Fruit fly (Drosophila melanogaster): ENCODE results near the gene PIG-K.

Gene PIG-K

dm6 chrX:2001057-2001456 is 8.1 kb downstream of the PIG-K start:
- no peak for TF ChIP-seq CG32772 (GFP tag; IDR thresholded peaks at IDR 0.05)
- TF ChIP-seq Med (GFP tag) = peak; percentile 38
- no peak for TF ChIP-seq en (GFP tag; optimal IDR thresholded peaks at IDR 0.05)
- TF ChIP-seq Ets65A (GFP tag) = peak; percentile 52

DNA sequence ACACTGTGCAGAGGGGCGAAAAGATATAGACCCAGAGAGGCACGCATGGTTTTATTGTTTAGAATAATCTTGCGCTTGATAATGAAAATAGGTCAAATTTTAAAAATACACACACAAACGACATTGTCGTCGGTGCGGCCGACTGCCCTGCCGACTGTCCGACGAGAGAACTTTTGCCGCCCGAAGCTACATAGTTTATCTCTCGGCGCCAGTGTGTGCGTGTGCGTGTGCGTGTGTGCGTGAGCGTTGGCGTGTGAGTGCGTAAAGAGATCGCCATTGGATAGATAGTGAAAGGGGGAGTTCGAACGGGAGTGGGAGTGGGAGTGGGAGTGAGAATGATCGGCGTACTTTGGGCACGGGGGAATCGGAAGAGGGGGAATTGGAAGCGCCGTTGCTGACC is 13.5 kb downstream of the PIG-K start:
- TF ChIP-seq Nf-YA (GFP tag; IDR thresholded peaks at IDR 0.05) = peak; percentile 17; the same call in 1 of the 2 replicates
- TF ChIP-seq CG11085 (GFP tag; IDR thresholded peaks at IDR 0.05) = no peak
- TF ChIP-seq Atf6 (GFP tag; IDR thresholded peaks at IDR 0.05) = no peak
- no peak for TF ChIP-seq Bdp1 (GFP tag; optimal IDR thresholded peaks at IDR 0.05)
- TF ChIP-seq Deaf1 (tag; optimal IDR thresholded peaks at IDR 0.05) = peak; percentile 98
- TF ChIP-seq Med (GFP tag) = peak; percentile 73
- no peak for TF ChIP-seq MTF-1 (GFP tag; optimal IDR thresholded peaks at IDR 0.05; ENCODE audit: borderline replicate concordance)
- no peak for TF ChIP-seq nom (GFP tag; optimal IDR thresholded peaks at IDR 0.05)
- no peak for TF ChIP-seq gt (GFP tag; IDR thresholded peaks at IDR 0.05)
- no peak for TF ChIP-seq CG1832 (GFP tag; optimal IDR thresholded peaks at IDR 0.05)
- no peak for TF ChIP-seq gsb (GFP tag; IDR thresholded peaks at IDR 0.05)
- no peak for TF ChIP-seq pita (GFP tag; optimal IDR thresholded peaks at IDR 0.05)
- TF ChIP-seq Dad (GFP tag; optimal IDR thresholded peaks at IDR 0.05) = no peak
- TF ChIP-seq Max (GFP tag; optimal IDR thresholded peaks at IDR 0.05) = no peak
- TF ChIP-seq CG8478 (optimal IDR thresholded peaks at IDR 0.05) = peak; percentile 61
- no peak for TF ChIP-seq sim (GFP tag; IDR thresholded peaks at IDR 0.05)
- TF ChIP-seq CG13624 (GFP tag; optimal IDR thresholded peaks at IDR 0.05) = no peak
- TF ChIP-seq vfl (GFP tag; optimal IDR thresholded peaks at IDR 0.05) = no peak
- peak; percentile 91 for TF ChIP-seq kni (GFP tag; optimal IDR thresholded peaks at IDR 0.05)
- TF ChIP-seq Jarid2 (GFP tag; optimal IDR thresholded peaks at IDR 0.05) = no peak
- TF ChIP-seq sc (optimal IDR thresholded peaks at IDR 0.05) = no peak
- no peak for TF ChIP-seq sc (GFP tag; optimal IDR thresholded peaks at IDR 0.05)
- TF ChIP-seq CG10654 (GFP tag; optimal IDR thresholded peaks at IDR 0.05) = no peak
- TF ChIP-seq knrl (GFP tag; IDR thresholded peaks at IDR 0.05; ENCODE audit: partially characterized antibody) = no peak
- no peak for TF ChIP-seq CG30020 (tag; optimal IDR thresholded peaks at IDR 0.05)
- TF ChIP-seq sisA (GFP tag; IDR thresholded peaks at IDR 0.05) = no peak
- TF ChIP-seq CG16815 (GFP tag; optimal IDR thresholded peaks at IDR 0.05) = no peak
- TF ChIP-seq sug (tag; optimal IDR thresholded peaks at IDR 0.05) = peak; percentile 71
- TF ChIP-seq CG7786 (GFP tag; optimal IDR thresholded peaks at IDR 0.05) = no peak
- no peak for TF ChIP-seq dimm (GFP tag; IDR thresholded peaks at IDR 0.05)
- no peak for TF ChIP-seq CG3163 (GFP tag; optimal IDR thresholded peaks at IDR 0.05)
- TF ChIP-seq CG12155 (GFP tag; optimal IDR thresholded peaks at IDR 0.05) = no peak
- TF ChIP-seq pho (GFP tag; optimal IDR thresholded peaks at IDR 0.05) = no peak
- peak; percentile 23 to 69 for TF ChIP-seq Trl (optimal IDR thresholded peaks at IDR 0.05)
- no peak for TF ChIP-seq Trl (GFP tag; optimal IDR thresholded peaks at IDR 0.05)
- no peak for TF ChIP-seq Xbp1 (GFP tag; optimal IDR thresholded peaks at IDR 0.05)
- TF ChIP-seq sr (GFP tag; IDR thresholded peaks at IDR 0.05) = 0 out of 3 replicates have a peak, but pooled peaks have one; percentile 23
- 0 out of 3 replicates have a peak, but pooled peaks have one; percentile 37 for TF ChIP-seq zen2 (GFP tag; IDR thresholded peaks at IDR 0.05; ENCODE audit: partially characterized antibody)
- no peak for TF ChIP-seq CG33557 (GFP tag; optimal IDR thresholded peaks at IDR 0.05)
- no peak for TF ChIP-seq CG8089 (GFP tag; optimal IDR thresholded peaks at IDR 0.05)
- TF ChIP-seq BEAF-32 (GFP tag; optimal IDR thresholded peaks at IDR 0.05) = no peak
- no peak for TF ChIP-seq HLH3B (GFP tag; IDR thresholded peaks at IDR 0.05)
- TF ChIP-seq Sox102F (GFP tag; optimal IDR thresholded peaks at IDR 0.05) = no peak
- no peak for TF ChIP-seq CG18262 (tag; optimal IDR thresholded peaks at IDR 0.05)
- TF ChIP-seq CG11504 (tag; optimal IDR thresholded peaks at IDR 0.05) = no peak
- no peak for TF ChIP-seq CG2889 (GFP tag; IDR thresholded peaks at IDR 0.05)
- peak; percentile 45 for TF ChIP-seq lab (GFP tag; optimal IDR thresholded peaks at IDR 0.05)
- TF ChIP-seq YL-1 (GFP tag; optimal IDR thresholded peaks at IDR 0.05) = no peak
